Fruit fly (Drosophila melanogaster) whole organism, embryonic: Measurements from ENCODE around the gene CG17768.

Experiments used
- Atf-2 ChIP-seq: fragments of 200-800 bp; sonication (Bioruptor generic); optimal IDR thresholded peaks from 2 replicates; lab custom pipeline; 2016; ENCODE audit warnings: missing biosample characterization, missing genetic modification characterization
- CG1603 ChIP-seq: fragments of 200-800 bp; sonication (Bioruptor generic); optimal IDR thresholded peaks from 2 replicates; lab custom pipeline; 2019; ENCODE audit warnings: missing biosample characterization, mild to moderate bottlenecking, missing genetic modification characterization, moderate library complexity
- CG17359 ChIP-seq: fragments of 200-800 bp; sonication (Bioruptor generic); optimal IDR thresholded peaks from 3 replicates; lab custom pipeline; 2018; ENCODE audit warnings: missing biosample characterization, mild to moderate bottlenecking, missing genetic modification characterization, moderate library complexity
- CG18476 ChIP-seq: fragments of 200-800 bp; sonication (Bioruptor generic); optimal IDR thresholded peaks from 2 replicates; lab custom pipeline; 2016; ENCODE audit warnings: missing biosample characterization, mild to moderate bottlenecking, missing genetic modification characterization
- CG18599 ChIP-seq: fragments of 200-800 bp; sonication (Bioruptor generic); optimal IDR thresholded peaks from 3 replicates; lab custom pipeline; 2017; ENCODE audit warnings: missing biosample characterization, missing genetic modification characterization, mild to moderate bottlenecking, moderate library complexity, missing genetic modification reagents
- CG18619 ChIP-seq: fragments of 200-800 bp; sonication (Bioruptor generic); optimal IDR thresholded peaks from 3 replicates; lab custom pipeline; 2017; ENCODE audit warnings: missing biosample characterization, mild to moderate bottlenecking, missing genetic modification characterization
- CG18764 ChIP-seq: fragments of 200-800 bp; sonication (Bioruptor generic); optimal IDR thresholded peaks from 3 replicates; lab custom pipeline; 2016; ENCODE audit warnings: missing biosample characterization, missing genetic modification characterization
- CG2120 ChIP-seq: fragments of 200-800 bp; sonication (Bioruptor generic); optimal IDR thresholded peaks from 3 replicates; lab custom pipeline; 2016; ENCODE audit warnings: missing biosample characterization, missing genetic modification characterization
- CG2875 ChIP-seq: fragments of 200-800 bp; sonication (Bioruptor generic); optimal IDR thresholded peaks from 2 replicates; lab custom pipeline; 2017; ENCODE audit warnings: missing biosample characterization, mild to moderate bottlenecking, missing genetic modification characterization, missing genetic modification reagents
- CG30431 ChIP-seq: fragments of 200-800 bp; sonication (Bioruptor generic); optimal IDR thresholded peaks from 2 replicates; lab custom pipeline; 2017; ENCODE audit warnings: missing biosample characterization, missing genetic modification characterization
- CG32772 ChIP-seq: fragments of 200-800 bp; sonication (Bioruptor generic); IDR thresholded peaks from 2 replicates; pipeline ENCODE4 v1.3.6; 2022; ENCODE audit warnings: missing biosample characterization, missing genetic modification characterization
- CG34376 ChIP-seq: fragments of 200-800 bp; sonication (Bioruptor generic); optimal IDR thresholded peaks from 2 replicates; lab custom pipeline; 2018; ENCODE audit warnings: missing biosample characterization, mild to moderate bottlenecking, missing genetic modification characterization
- CG43689 ChIP-seq: fragments of 200-800 bp; sonication (Bioruptor generic); IDR thresholded peaks from 2 replicates; pipeline ENCODE4 v1.3.6; 2022; ENCODE audit warnings: missing biosample characterization, missing genetic modification characterization
- CG6683 ChIP-seq: fragments of 200-800 bp; sonication (Bioruptor generic); optimal IDR thresholded peaks from 2 replicates; lab custom pipeline; 2017; ENCODE audit warnings: missing biosample characterization, mild to moderate bottlenecking, missing genetic modification characterization, missing genetic modification reagents
- CG6765 ChIP-seq: fragments of 200-800 bp; sonication (Bioruptor generic); optimal IDR thresholded peaks from 3 replicates; lab custom pipeline; 2017; ENCODE audit warnings: missing biosample characterization, mild to moderate bottlenecking, missing genetic modification characterization
- CG7271 ChIP-seq: fragments of 200-800 bp; sonication (Bioruptor generic); optimal IDR thresholded peaks from 2 replicates; lab custom pipeline; 2018; ENCODE audit warnings: missing biosample characterization, mild to moderate bottlenecking, missing genetic modification characterization, moderate library complexity
- CG8089 ChIP-seq: fragments of 200-800 bp; sonication (Bioruptor generic); optimal IDR thresholded peaks from 3 replicates; lab custom pipeline; 2016; ENCODE audit warnings: missing biosample characterization, missing genetic modification characterization
- CG9609 ChIP-seq: fragments of 200-800 bp; sonication (Bioruptor generic); optimal IDR thresholded peaks from 3 replicates; lab custom pipeline; 2016; ENCODE audit warnings: missing biosample characterization, missing genetic modification characterization
- CG9727 ChIP-seq: fragments of 200-800 bp; sonication (Bioruptor generic); optimal IDR thresholded peaks from 3 replicates; lab custom pipeline; 2017; ENCODE audit warnings: missing biosample characterization, mild to moderate bottlenecking, missing genetic modification characterization
- D19B ChIP-seq: fragments of 200-800 bp; sonication (Bioruptor generic); optimal IDR thresholded peaks from 2 replicates; lab custom pipeline; 2017; ENCODE audit warnings: missing biosample characterization, mild to moderate bottlenecking, missing genetic modification characterization
- Dad ChIP-seq: fragments of 200-800 bp; sonication (Bioruptor generic); optimal IDR thresholded peaks from 3 replicates; lab custom pipeline; 2016; ENCODE audit warnings: missing biosample characterization, missing genetic modification characterization
- Dek ChIP-seq: fragments of 200-800 bp; sonication (Bioruptor generic); optimal IDR thresholded peaks from 3 replicates; lab custom pipeline; 2019; ENCODE audit warnings: missing biosample characterization, mild to moderate bottlenecking, missing genetic modification characterization, moderate library complexity
- Dll ChIP-seq: fragments of 200-800 bp; sonication (Bioruptor generic); IDR thresholded peaks from 4 replicates; pipeline ENCODE4 v1.3.6; 2022; ENCODE audit warnings: missing biosample characterization, missing genetic modification characterization; ENCODE audit not compliant: partially characterized antibody
- Dref ChIP-seq: fragments of 200-800 bp; sonication (Bioruptor generic); IDR thresholded peaks from 2 replicates; pipeline ENCODE4 v1.3.6; 2022; ENCODE audit warnings: missing biosample characterization, missing genetic modification characterization
- HHEX ChIP-seq: fragments of 200-800 bp; sonication (Bioruptor generic); optimal IDR thresholded peaks from 3 replicates; lab custom pipeline; 2017; ENCODE audit warnings: missing biosample characterization, mild to moderate bottlenecking, missing genetic modification characterization, missing genetic modification reagents
- Hmr ChIP-seq: fragments of 200-800 bp; sonication (Bioruptor generic); optimal IDR thresholded peaks from 3 replicates; lab custom pipeline; 2017; ENCODE audit warnings: mild to moderate bottlenecking, missing biosample characterization, missing genetic modification reagents, missing genetic modification characterization
- Hr3 ChIP-seq: fragments of 200-800 bp; sonication (Bioruptor generic); optimal IDR thresholded peaks from 3 replicates; lab custom pipeline; 2016; ENCODE audit warnings: missing biosample characterization, missing genetic modification characterization
- Hr39 ChIP-seq: fragments of >200 bp; optimal IDR thresholded peaks from 2 replicates; lab custom pipeline; 2017
- Kr ChIP-seq: fragments of 200-800 bp; sonication (Bioruptor generic); optimal IDR thresholded peaks from 2 replicates; lab custom pipeline; 2017; ENCODE audit warnings: missing biosample characterization, mild to moderate bottlenecking, missing genetic modification characterization
- MTF-1 ChIP-seq: fragments of 200-800 bp; sonication (Bioruptor generic); optimal IDR thresholded peaks from 2 replicates; lab custom pipeline; 2018; ENCODE audit warnings: missing biosample characterization, mild to moderate bottlenecking, missing genetic modification characterization, borderline replicate concordance
- Mad ChIP-seq: fragments of 200-800 bp; sonication (Bioruptor generic); optimal IDR thresholded peaks from 2 replicates; lab custom pipeline; 2016; ENCODE audit warnings: missing biosample characterization, missing genetic modification characterization
- Six4 ChIP-seq: fragments of 200-800 bp; sonication (Bioruptor generic); optimal IDR thresholded peaks from 2 replicates; lab custom pipeline; 2016; ENCODE audit warnings: missing biosample characterization, missing genetic modification characterization
- Ssrp ChIP-seq: fragments of 200-800 bp; sonication (Bioruptor generic); optimal IDR thresholded peaks from 2 replicates; lab custom pipeline; 2018; ENCODE audit warnings: missing biosample characterization, mild to moderate bottlenecking, missing genetic modification characterization, moderate library complexity
- Usf ChIP-seq: fragments of 200-800 bp; sonication (Bioruptor generic); optimal IDR thresholded peaks from 2 replicates; lab custom pipeline; 2017; ENCODE audit warnings: missing genotype, missing biosample characterization, missing genetic modification characterization
- ara ChIP-seq: fragments of 200-800 bp; sonication (Bioruptor generic); IDR thresholded peaks from 2 replicates; pipeline ENCODE4 v1.3.6; 2022; ENCODE audit warnings: missing biosample characterization, missing genetic modification characterization
- ase ChIP-seq: fragments of 200-800 bp; sonication (Bioruptor generic); IDR thresholded peaks from 3 replicates; pipeline ENCODE4 v1.3.6; 2022; ENCODE audit warnings: missing biosample characterization, missing genetic modification characterization
- cg ChIP-seq: fragments of 200-800 bp; sonication (Bioruptor generic); optimal IDR thresholded peaks from 3 replicates; lab custom pipeline; 2019; ENCODE audit warnings: missing biosample characterization, mild to moderate bottlenecking, missing genetic modification characterization, moderate library complexity
- chm ChIP-seq: fragments of 200-800 bp; sonication (Bioruptor generic); IDR thresholded peaks from 2 replicates; pipeline ENCODE4 v1.3.6; 2022; ENCODE audit warnings: missing biosample characterization, missing genetic modification characterization
- chn ChIP-seq: fragments of 200-800 bp; sonication (Bioruptor generic); optimal IDR thresholded peaks from 2 replicates; lab custom pipeline; 2016; ENCODE audit warnings: missing biosample characterization, missing genetic modification characterization
- fd64A ChIP-seq: fragments of 200-800 bp; sonication (Bioruptor generic); optimal IDR thresholded peaks from 3 replicates; lab custom pipeline; 2018; ENCODE audit warnings: missing biosample characterization, mild to moderate bottlenecking, missing genetic modification characterization
- gfzf ChIP-seq: fragments of 200-800 bp; sonication (Bioruptor generic); optimal IDR thresholded peaks from 2 replicates; lab custom pipeline; 2016; ENCODE audit warnings: missing biosample characterization, mild to moderate bottlenecking, missing genetic modification characterization, moderate library complexity
- jing ChIP-seq: fragments of 200-800 bp; sonication (Bioruptor generic); optimal IDR thresholded peaks from 2 replicates; lab custom pipeline; 2018; ENCODE audit warnings: missing biosample characterization, mild to moderate bottlenecking, missing genetic modification characterization
- nmo ChIP-seq: fragments of 200-800 bp; sonication (Bioruptor generic); optimal IDR thresholded peaks from 2 replicates; lab custom pipeline; 2018; ENCODE audit warnings: missing biosample characterization, mild to moderate bottlenecking, missing genetic modification characterization, moderate library complexity
- pho ChIP-seq: fragments of 200-800 bp; sonication (Bioruptor generic); optimal IDR thresholded peaks from 2 replicates; lab custom pipeline; 2016; ENCODE audit warnings: missing biosample characterization, missing genetic modification characterization
- repo ChIP-seq: fragments of 200-800 bp; sonication (Bioruptor generic); optimal IDR thresholded peaks from 2 replicates; lab custom pipeline; 2016; ENCODE audit warnings: missing biosample characterization, missing genetic modification characterization
- rib ChIP-seq: fragments of 200-800 bp; sonication (Bioruptor generic); IDR thresholded peaks from 2 replicates; pipeline ENCODE4 v1.3.6; 2022; ENCODE audit warnings: missing biosample characterization, missing genetic modification characterization
- ro ChIP-seq: fragments of 200-800 bp; sonication (Bioruptor generic); IDR thresholded peaks from 2 replicates; pipeline ENCODE4 v1.3.6; 2022; ENCODE audit warnings: missing biosample characterization, missing genetic modification characterization
- zf30C ChIP-seq: fragments of 200-800 bp; sonication (Bioruptor generic); optimal IDR thresholded peaks from 3 replicates; lab custom pipeline; 2018; ENCODE audit warnings: missing biosample characterization, mild to moderate bottlenecking, missing genetic modification characterization
- zfh1 ChIP-seq: fragments of 200-800 bp; sonication (Bioruptor generic); IDR thresholded peaks from 3 replicates; pipeline ENCODE4 v1.3.6; 2022; ENCODE audit warnings: missing biosample characterization, missing genetic modification characterization

The CG17768 gene

DNA sequence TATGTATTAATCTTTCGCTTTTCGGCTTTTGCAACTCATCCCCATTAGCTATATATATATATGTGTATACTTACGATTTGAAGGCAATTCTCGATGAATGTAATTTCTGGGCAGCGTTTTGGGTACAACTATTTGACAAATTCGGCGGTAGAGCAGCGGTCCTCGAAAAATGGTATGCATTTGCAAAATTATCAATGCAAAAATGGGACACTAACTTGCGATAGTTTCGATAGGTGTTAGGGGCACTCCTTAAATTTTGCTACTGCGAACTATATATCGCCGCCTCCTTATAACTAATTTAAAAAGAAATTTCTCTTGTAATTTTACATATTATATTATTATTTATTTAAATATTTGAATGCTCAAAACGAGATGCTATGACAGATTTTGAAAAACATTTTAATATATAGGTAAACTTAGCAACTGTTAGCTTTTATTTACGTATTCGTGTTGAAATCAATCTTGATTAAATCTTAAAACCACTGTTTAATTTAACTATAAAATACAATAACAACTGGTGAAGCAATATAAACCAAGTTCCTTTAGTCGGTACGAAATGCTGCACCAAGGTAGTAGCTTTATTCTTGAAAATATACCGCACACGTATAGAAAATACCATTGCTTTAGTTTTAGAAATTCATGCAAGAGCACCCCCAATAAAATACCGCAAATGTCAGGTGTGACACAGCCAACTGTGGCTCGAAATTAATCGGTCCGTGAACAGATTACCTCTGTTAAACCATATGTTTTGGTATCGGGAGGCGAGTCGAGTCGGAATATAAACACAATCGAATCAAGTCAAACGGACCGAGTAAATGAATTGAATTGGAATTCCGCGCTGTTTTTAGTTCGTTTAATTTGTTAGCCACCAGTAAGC, 8.5 kb upstream of the CG17768 start, which contains the start of the genes CG5355 and Klp31E (continued):
- TF ChIP-seq Hr3 (GFP tag; lab: Kevin White, UChicago), result peak; percentile 71
- TF ChIP-seq CG1603, result peak; percentile 78
- TF ChIP-seq chn (GFP tag; lab: Kevin White, UChicago), result peak; percentile 41
- no peak for TF ChIP-seq CG6683 (GFP tag; lab: Kevin White, UChicago)
- peak; percentile 57; the same call in 2 of the 3 replicates for TF ChIP-seq zfh1 (GFP tag; lab: Robert Waterston, UW)
- peak; percentile 4; the same call in 1 of the 3 replicates for TF ChIP-seq ase (GFP tag; lab: Robert Waterston, UW)
- TF ChIP-seq cg (GFP tag; lab: Kevin White, UChicago), result no peak
- TF ChIP-seq nmo, result peak; percentile 87
- peak; percentile 61 for TF ChIP-seq Six4 (GFP tag; lab: Kevin White, UChicago)
- TF ChIP-seq HHEX (GFP tag; lab: Kevin White, UChicago), result peak; percentile 54
- no peak for TF ChIP-seq Hr39 (lab: Kevin White, UChicago)
- no peak for TF ChIP-seq CG18599 (GFP tag; lab: Kevin White, UChicago)
- no peak for TF ChIP-seq ro
- TF ChIP-seq zf30C (GFP tag; lab: Kevin White, UChicago), result no peak
- peak; percentile 56 for TF ChIP-seq CG17359 (tag; lab: Kevin White, UChicago)
- TF ChIP-seq Dll, result peak; percentile 80
- TF ChIP-seq CG34376 (GFP tag; lab: Kevin White, UChicago), result no peak
- TF ChIP-seq ara (GFP tag; lab: Robert Waterston, UW), result peak; percentile 72
- TF ChIP-seq Dref (GFP tag; lab: Robert Waterston, UW), result peak; percentile 65
- peak; percentile 77 for TF ChIP-seq Ssrp
- TF ChIP-seq Mad (GFP tag; lab: Kevin White, UChicago), result peak; percentile 42
- TF ChIP-seq D19B, result peak; percentile 38
- TF ChIP-seq Atf-2 (GFP tag; lab: Kevin White, UChicago), result peak; percentile 45
- peak; percentile 33 for TF ChIP-seq CG18476 (GFP tag; lab: Kevin White, UChicago)
- TF ChIP-seq CG2120, result peak; percentile 72
- no peak for TF ChIP-seq CG18764 (GFP tag; lab: Kevin White, UChicago)
- TF ChIP-seq Kr (GFP tag; lab: Kevin White, UChicago), result no peak
- TF ChIP-seq CG18619, result peak; percentile 75
- peak; percentile 9 for TF ChIP-seq MTF-1 (GFP tag; lab: Kevin White, UChicago)
- no peak for TF ChIP-seq CG7271 (tag; lab: Kevin White, UChicago)
- peak; percentile 23 for TF ChIP-seq gfzf (GFP tag; lab: Kevin White, UChicago)
- TF ChIP-seq Usf (GFP tag; lab: Kevin White, UChicago), result peak; percentile 71
- TF ChIP-seq CG9609 (GFP tag; lab: Kevin White, UChicago), result peak; percentile 37
- peak; percentile 32 for TF ChIP-seq Dad (GFP tag; lab: Kevin White, UChicago)
- TF ChIP-seq rib (GFP tag; lab: Robert Waterston, UW), result peak; percentile 40; the same call in 1 of the 2 replicates
- peak; percentile 7 for TF ChIP-seq CG6765 (GFP tag; lab: Kevin White, UChicago)
- peak; percentile 22 for TF ChIP-seq pho (GFP tag; lab: Kevin White, UChicago)
- TF ChIP-seq jing (GFP tag; lab: Kevin White, UChicago), result no peak
- no peak for TF ChIP-seq fd64A (GFP tag; lab: Kevin White, UChicago)
- peak; percentile 12 for TF ChIP-seq CG2875 (GFP tag; lab: Kevin White, UChicago)
- 0 out of 2 replicates have a peak, but pooled peaks have one; percentile 4 for TF ChIP-seq CG32772 (GFP tag; lab: Robert Waterston, UW)
- TF ChIP-seq repo (GFP tag; lab: Kevin White, UChicago), result no peak
- peak; percentile 34 for TF ChIP-seq chm (GFP tag; lab: Robert Waterston, UW)
- TF ChIP-seq CG8089 (GFP tag; lab: Kevin White, UChicago), result no peak
- no peak for TF ChIP-seq Hmr (GFP tag; lab: Kevin White, UChicago)
- no peak for TF ChIP-seq Dek
- no peak for TF ChIP-seq CG43689 (GFP tag; lab: Robert Waterston, UW)
- TF ChIP-seq CG9727, result peak; percentile 87
- TF ChIP-seq CG30431 (GFP tag; lab: Kevin White, UChicago), result peak; percentile 26
